Worm (Caenorhabditis elegans) whole organism, L3 larva: ENCODE measurements around the gene F02C12.1.
A peak's percentile ranks its signal among the peaks of the same experiment; 100 is the strongest.

Source experiments
- ama-1 ChIP-seq: fragments of 150-350 bp; optimal IDR thresholded peaks from 2 replicates; lab custom pipeline; 2018
- ceh-9 ChIP-seq: sonication (generic microtip); optimal IDR thresholded peaks from 2 replicates; lab custom pipeline; 2018; ENCODE audit warnings: missing biosample characterization, missing genetic modification characterization
- hmg-11 ChIP-seq: sonication (generic microtip); optimal IDR thresholded peaks from 2 replicates; lab custom pipeline; 2016; ENCODE audit warnings: missing genetic modification characterization, missing compliant biosample characterization
- lin-15B ChIP-seq: fragments of 150-350 bp; optimal IDR thresholded peaks from 2 replicates; lab custom pipeline; 2014; ENCODE audit warnings: missing biosample characterization, missing genetic modification characterization
- nhr-237 ChIP-seq: fragments of 150-350 bp; optimal IDR thresholded peaks from 2 replicates; lab custom pipeline; 2014; ENCODE audit warnings: missing biosample characterization, missing genetic modification characterization
- unc-62 ChIP-seq: fragments of 150-350 bp; sonication (generic microtip); optimal IDR thresholded peaks from 4 replicates; lab custom pipeline; 2014; ENCODE audit warnings: missing biosample characterization, missing genetic modification reagents, missing genetic modification characterization

DNA sequence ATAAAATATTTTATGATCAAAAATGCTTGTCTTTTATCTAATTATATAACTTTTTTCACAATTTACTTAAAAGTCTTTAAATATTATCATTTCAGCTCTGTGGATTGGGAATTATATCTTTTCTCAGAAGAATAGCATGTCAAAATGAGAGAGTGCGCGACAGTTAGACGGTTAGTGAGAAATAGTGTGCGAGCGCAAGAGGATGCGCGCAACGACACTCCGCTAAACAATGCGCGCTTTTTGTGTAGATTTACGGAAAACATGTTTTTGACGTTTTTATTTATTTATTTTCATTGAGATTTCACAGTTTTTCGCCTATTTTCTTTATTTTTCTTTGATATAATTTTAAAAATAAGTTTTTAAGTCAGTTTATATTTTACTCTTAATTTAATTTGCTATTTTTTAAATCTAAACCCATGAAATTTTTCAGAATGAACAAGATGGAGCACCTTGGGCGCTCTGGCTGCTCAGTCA, 5.3 kb upstream of the F02C12.1 start, which contains the start of gene F02C12.3:
- TF ChIP-seq hmg-11 (tag; lab: Kevin White, UChicago) (peak; percentile 74), nhr-237 (tag; lab: Kevin White, UChicago) (no peak), ama-1 (lab: Kevin White, UChicago) (no peak), unc-62 (GFP tag; lab: Kevin White, UChicago) (no peak), ceh-9 (no peak), lin-15B (peak; percentile 91)
